Fruit fly (Drosophila melanogaster) whole organism, embryonic: ENCODE measurements around the gene Pfdn2.

Source experiments
- Bgb ChIP-seq: fragments of 200-800 bp; sonication (Bioruptor generic); IDR thresholded peaks from 2 replicates; pipeline ENCODE4 v1.3.6; 2022; ENCODE audit warnings: missing biosample characterization, missing genetic modification characterization; ENCODE audit not compliant: partially characterized antibody
- CG10209 ChIP-seq: fragments of 200-800 bp; sonication (Bioruptor generic); optimal IDR thresholded peaks from 3 replicates; lab custom pipeline; 2017; ENCODE audit warnings: missing biosample characterization, mild to moderate bottlenecking, missing genetic modification characterization, missing genetic modification reagents
- CG10959 ChIP-seq: fragments of 200-800 bp; sonication (Bioruptor generic); IDR thresholded peaks from 2 replicates; pipeline ENCODE4 v1.3.6; 2022; ENCODE audit warnings: missing biosample characterization, missing genetic modification characterization
- CG12299 ChIP-seq: fragments of 200-800 bp; sonication (Bioruptor generic); optimal IDR thresholded peaks from 2 replicates; lab custom pipeline; 2018; ENCODE audit warnings: missing biosample characterization, mild to moderate bottlenecking, missing genetic modification characterization
- CG13775 ChIP-seq: fragments of 200-800 bp; sonication (Bioruptor generic); optimal IDR thresholded peaks from 3 replicates; lab custom pipeline; 2017; ENCODE audit warnings: missing biosample characterization, mild to moderate bottlenecking, missing genetic modification characterization
- CG15479 ChIP-seq: fragments of 200-800 bp; sonication (Bioruptor generic); optimal IDR thresholded peaks from 3 replicates; lab custom pipeline; 2019; ENCODE audit warnings: missing biosample characterization, mild to moderate bottlenecking, missing genetic modification characterization, moderate library complexity
- CG16815 ChIP-seq: fragments of 200-800 bp; sonication (Bioruptor generic); optimal IDR thresholded peaks from 3 replicates; lab custom pipeline; 2017; ENCODE audit warnings: missing biosample characterization, mild to moderate bottlenecking, missing genetic modification characterization
- CG18599 ChIP-seq: fragments of 200-800 bp; sonication (Bioruptor generic); optimal IDR thresholded peaks from 3 replicates; lab custom pipeline; 2017; ENCODE audit warnings: missing biosample characterization, missing genetic modification characterization, mild to moderate bottlenecking, moderate library complexity, missing genetic modification reagents
- CG2875 ChIP-seq: fragments of 200-800 bp; sonication (Bioruptor generic); optimal IDR thresholded peaks from 2 replicates; lab custom pipeline; 2017; ENCODE audit warnings: missing biosample characterization, mild to moderate bottlenecking, missing genetic modification characterization, missing genetic modification reagents
- CG31388 ChIP-seq: fragments of 200-800 bp; sonication (Bioruptor generic); optimal IDR thresholded peaks from 2 replicates; lab custom pipeline; 2016; ENCODE audit warnings: missing biosample characterization, missing genetic modification characterization
- CG31441 ChIP-seq: fragments of 200-800 bp; sonication (Bioruptor generic); IDR thresholded peaks from 2 replicates; pipeline ENCODE4 v1.3.6; 2022; ENCODE audit warnings: missing biosample characterization, missing genetic modification characterization
- CG33213 ChIP-seq: fragments of 200-800 bp; sonication (Bioruptor generic); optimal IDR thresholded peaks from 3 replicates; lab custom pipeline; 2016; ENCODE audit warnings: missing biosample characterization, missing genetic modification characterization
- CG4820 ChIP-seq: fragments of 200-800 bp; sonication (Bioruptor generic); optimal IDR thresholded peaks from 3 replicates; lab custom pipeline; 2016; ENCODE audit warnings: missing biosample characterization, missing genetic modification characterization
- CG6683 ChIP-seq: fragments of 200-800 bp; sonication (Bioruptor generic); optimal IDR thresholded peaks from 2 replicates; lab custom pipeline; 2017; ENCODE audit warnings: missing biosample characterization, mild to moderate bottlenecking, missing genetic modification characterization, missing genetic modification reagents
- CG7745 ChIP-seq: fragments of 200-800 bp; sonication (Bioruptor generic); optimal IDR thresholded peaks from 2 replicates; lab custom pipeline; 2018; ENCODE audit warnings: missing biosample characterization, mild to moderate bottlenecking, missing genetic modification characterization, moderate library complexity
- CG7928 ChIP-seq: fragments of 200-800 bp; sonication (Bioruptor generic); optimal IDR thresholded peaks from 2 replicates; lab custom pipeline; 2017; ENCODE audit warnings: missing biosample characterization, mild to moderate bottlenecking, missing genetic modification characterization
- CG8359 ChIP-seq: fragments of 200-800 bp; sonication (Bioruptor generic); optimal IDR thresholded peaks from 2 replicates; lab custom pipeline; 2017; ENCODE audit warnings: missing biosample characterization, mild to moderate bottlenecking, missing genetic modification characterization, borderline replicate concordance
- Chrac-16 ChIP-seq: fragments of 200-800 bp; sonication (Bioruptor generic); optimal IDR thresholded peaks from 3 replicates; lab custom pipeline; 2016; ENCODE audit warnings: missing biosample characterization, missing genetic modification characterization
- CoRest ChIP-seq: fragments of 200-800 bp; sonication (Bioruptor generic); optimal IDR thresholded peaks from 3 replicates; lab custom pipeline; 2018; ENCODE audit warnings: missing biosample characterization, mild to moderate bottlenecking, missing genetic modification characterization, moderate library complexity
- Dad ChIP-seq: fragments of 200-800 bp; sonication (Bioruptor generic); optimal IDR thresholded peaks from 3 replicates; lab custom pipeline; 2016; ENCODE audit warnings: missing biosample characterization, missing genetic modification characterization
- Dref ChIP-seq: fragments of 200-800 bp; sonication (Bioruptor generic); IDR thresholded peaks from 2 replicates; pipeline ENCODE4 v1.3.6; 2022; ENCODE audit warnings: missing biosample characterization, missing genetic modification characterization
- E2f2 ChIP-seq: fragments of 200-800 bp; sonication (Bioruptor generic); IDR thresholded peaks from 2 replicates; pipeline ENCODE4 v1.3.6; 2022; ENCODE audit warnings: missing biosample characterization, missing genetic modification characterization
- Fer1 ChIP-seq: fragments of 200-800 bp; sonication (Bioruptor generic); optimal IDR thresholded peaks from 2 replicates; lab custom pipeline; 2017; ENCODE audit warnings: missing biosample characterization, mild to moderate bottlenecking, missing genetic modification characterization
- HLH4C ChIP-seq: fragments of 200-800 bp; sonication (Bioruptor generic); IDR thresholded peaks from 3 replicates; pipeline ENCODE4 v1.3.6; 2022; ENCODE audit warnings: missing biosample characterization, missing genetic modification characterization; ENCODE audit not compliant: partially characterized antibody
- Hmx ChIP-seq: fragments of 200-800 bp; sonication (Bioruptor generic); optimal IDR thresholded peaks from 2 replicates; lab custom pipeline; 2016; ENCODE audit warnings: missing biosample characterization, missing genetic modification characterization
- Hr39 ChIP-seq: fragments of >200 bp; optimal IDR thresholded peaks from 2 replicates; lab custom pipeline; 2017
- Med ChIP-seq: fragments of 200-800 bp; sonication (Bioruptor generic); peaks from one replicate; lab custom pipeline; 2016; ENCODE audit warnings: missing biosample characterization, missing genetic modification characterization, mild to moderate bottlenecking, inconsistent platforms, moderate library complexity
- NFAT ChIP-seq: fragments of 200-800 bp; sonication (Bioruptor generic); IDR thresholded peaks from 2 replicates; pipeline ENCODE4 v1.3.6; 2022; ENCODE audit warnings: missing biosample characterization, missing genetic modification characterization
- Sox100B ChIP-seq: fragments of 200-800 bp; sonication (Bioruptor generic); optimal IDR thresholded peaks from 3 replicates; lab custom pipeline; 2018; ENCODE audit warnings: missing biosample characterization, mild to moderate bottlenecking, missing genetic modification characterization
- Sox102F ChIP-seq: fragments of 200-800 bp; sonication (Bioruptor generic); optimal IDR thresholded peaks from 2 replicates; lab custom pipeline; 2018; ENCODE audit warnings: missing biosample characterization, mild to moderate bottlenecking, missing genetic modification characterization, moderate library complexity
- Vsx1 ChIP-seq: fragments of 200-800 bp; sonication (Bioruptor generic); optimal IDR thresholded peaks from 2 replicates; lab custom pipeline; 2017; ENCODE audit warnings: missing biosample characterization, mild to moderate bottlenecking, missing genetic modification characterization, missing genetic modification reagents
- amos ChIP-seq: fragments of 200-800 bp; sonication (Bioruptor generic); IDR thresholded peaks from 2 replicates; pipeline ENCODE4 v1.3.6; 2022; ENCODE audit warnings: missing biosample characterization, missing genetic modification characterization; ENCODE audit not compliant: partially characterized antibody
- ara ChIP-seq: fragments of 200-800 bp; sonication (Bioruptor generic); IDR thresholded peaks from 2 replicates; pipeline ENCODE4 v1.3.6; 2022; ENCODE audit warnings: missing biosample characterization, missing genetic modification characterization
- chinmo ChIP-seq: fragments of 200-800 bp; sonication (Bioruptor generic); IDR thresholded peaks from 4 replicates; pipeline ENCODE4 v1.3.6; 2022; ENCODE audit warnings: missing biosample characterization, missing genetic modification characterization; ENCODE audit not compliant: partially characterized antibody
- dan ChIP-seq: fragments of 200-800 bp; sonication (Bioruptor generic); IDR thresholded peaks from 2 replicates; pipeline ENCODE4 v1.3.6; 2022; ENCODE audit warnings: missing biosample characterization, missing genetic modification characterization
- dimm ChIP-seq: fragments of 200-800 bp; sonication (Bioruptor generic); IDR thresholded peaks from 2 replicates; pipeline ENCODE4 v1.3.6; 2022; ENCODE audit warnings: missing biosample characterization, missing genetic modification characterization
- disco-r ChIP-seq: fragments of 200-800 bp; sonication (Bioruptor generic); optimal IDR thresholded peaks from 2 replicates; lab custom pipeline; 2016; ENCODE audit warnings: missing biosample characterization, missing genetic modification characterization
- ewg ChIP-seq: fragments of 200-800 bp; sonication (Bioruptor generic); optimal IDR thresholded peaks from 3 replicates; lab custom pipeline; 2017; ENCODE audit warnings: mild to moderate bottlenecking, missing biosample characterization, missing genetic modification reagents, missing genetic modification characterization
- gsb ChIP-seq: fragments of 200-800 bp; sonication (Bioruptor generic); IDR thresholded peaks from 2 replicates; pipeline ENCODE4 v1.3.6; 2022; ENCODE audit warnings: missing biosample characterization, missing genetic modification characterization
- hb ChIP-seq: fragments of 200-800 bp; sonication (Bioruptor generic); IDR thresholded peaks from 3 replicates; pipeline ENCODE4 v1.3.6; 2022; ENCODE audit warnings: missing biosample characterization, missing genetic modification characterization; ENCODE audit not compliant: partially characterized antibody
- her ChIP-seq: fragments of 200-800 bp; sonication (Bioruptor generic); optimal IDR thresholded peaks from 2 replicates; lab custom pipeline; 2016; ENCODE audit warnings: missing biosample characterization, missing genetic modification characterization
- hth ChIP-seq: fragments of >200 bp; optimal IDR thresholded peaks from 2 replicates; lab custom pipeline; 2017; ENCODE audit warnings: inconsistent platforms
- jigr1 ChIP-seq: fragments of 200-800 bp; sonication (Bioruptor generic); IDR thresholded peaks from 3 replicates; pipeline ENCODE4 v1.3.6; 2022; ENCODE audit warnings: missing biosample characterization, missing genetic modification characterization
- lilli ChIP-seq: fragments of 200-800 bp; sonication (Bioruptor generic); optimal IDR thresholded peaks from 3 replicates; lab custom pipeline; 2016; ENCODE audit warnings: missing biosample characterization, missing genetic modification characterization
- otp ChIP-seq: fragments of 200-800 bp; sonication (Bioruptor generic); IDR thresholded peaks from 3 replicates; pipeline ENCODE4, ENCODE4 v1.3.6; 2022; ENCODE audit warnings: missing biosample characterization, missing genetic modification characterization
- pb ChIP-seq: fragments of 200-800 bp; sonication (Bioruptor generic); optimal IDR thresholded peaks from 3 replicates; lab custom pipeline; 2016; ENCODE audit warnings: missing biosample characterization, missing genetic modification characterization
- ranshi ChIP-seq: fragments of 200-800 bp; sonication (Bioruptor generic); IDR thresholded peaks from 2 replicates; pipeline ENCODE4 v1.3.6; 2022; ENCODE audit warnings: missing biosample characterization, missing genetic modification characterization
- sd ChIP-seq: fragments of 200-800 bp; sonication (Bioruptor generic); optimal IDR thresholded peaks from 3 replicates; lab custom pipeline; 2018; ENCODE audit warnings: missing biosample characterization, mild to moderate bottlenecking, missing genetic modification characterization, moderate library complexity
- slbo ChIP-seq: fragments of 200-800 bp; sonication (Bioruptor generic); IDR thresholded peaks from 2 replicates; pipeline ENCODE4 v1.3.6; 2022; ENCODE audit warnings: missing biosample characterization, missing genetic modification characterization
- zen ChIP-seq: fragments of 200-800 bp; sonication (Bioruptor generic); optimal IDR thresholded peaks from 3 replicates; lab custom pipeline; 2018; ENCODE audit warnings: missing biosample characterization, mild to moderate bottlenecking, missing genetic modification characterization, moderate library complexity
- zen2 ChIP-seq: fragments of 200-800 bp; sonication (Bioruptor generic); IDR thresholded peaks from 3 replicates; pipeline ENCODE4 v1.3.6; 2022; ENCODE audit warnings: missing biosample characterization, missing genetic modification characterization; ENCODE audit not compliant: partially characterized antibody

The Pfdn2 gene

dm6 chr3L:11070372-11070854 is 3.8 kb downstream of the Pfdn2 start, which contains the start of gene Mocs1 (continued):
- peak; percentile 75 for TF ChIP-seq Med
- no peak for TF ChIP-seq Hr39 (lab: Kevin White, UChicago)
- no peak for TF ChIP-seq Bgb (GFP tag; lab: Robert Waterston, UW)
- peak; percentile 6 for TF ChIP-seq CG18599
- no peak for TF ChIP-seq CG12299
- TF ChIP-seq Dad (GFP tag; lab: Kevin White, UChicago), result no peak
- no peak for TF ChIP-seq hth (lab: Kevin White, UChicago)
- peak; percentile 23; the same call in 1 of the 2 replicates for TF ChIP-seq NFAT
- no peak for TF ChIP-seq CG8359 (GFP tag; lab: Kevin White, UChicago)
- no peak for TF ChIP-seq Sox102F (GFP tag; lab: Kevin White, UChicago)
- TF ChIP-seq Hmx (GFP tag; lab: Kevin White, UChicago), result no peak
- no peak for TF ChIP-seq CG4820 (GFP tag; lab: Kevin White, UChicago)
- no peak for TF ChIP-seq disco-r
- no peak for TF ChIP-seq CG15479 (GFP tag; lab: Kevin White, UChicago)
- TF ChIP-seq slbo (GFP tag; lab: Robert Waterston, UW), result 0 out of 2 replicates have a peak, but pooled peaks have one; percentile 24
- TF ChIP-seq zen (tag; lab: Kevin White, UChicago), result no peak
- no peak for TF ChIP-seq sd (tag; lab: Kevin White, UChicago)
- TF ChIP-seq ranshi (GFP tag; lab: Robert Waterston, UW), result peak; percentile 19; the same call in 1 of the 2 replicates
- no peak for TF ChIP-seq dan (GFP tag; lab: Robert Waterston, UW)
- peak; percentile 88; the same call in 3 of the 4 replicates for TF ChIP-seq chinmo (GFP tag; lab: Robert Waterston, UW)
- TF ChIP-seq CG7745 (tag; lab: Kevin White, UChicago), result no peak
- TF ChIP-seq CG2875 (GFP tag; lab: Kevin White, UChicago), result no peak
- TF ChIP-seq CoRest (tag; lab: Kevin White, UChicago), result no peak
- no peak for TF ChIP-seq HLH4C (GFP tag; lab: Robert Waterston, UW)
- TF ChIP-seq CG31441, result no peak
- TF ChIP-seq CG10959 (GFP tag; lab: Robert Waterston, UW), result no peak
- TF ChIP-seq CG6683, result peak; percentile 2
- TF ChIP-seq jigr1, result no peak
- TF ChIP-seq her (GFP tag; lab: Kevin White, UChicago), result no peak
- TF ChIP-seq Chrac-16 (GFP tag; lab: Kevin White, UChicago), result no peak
- no peak for TF ChIP-seq ara (GFP tag; lab: Robert Waterston, UW)
- 0 out of 3 replicates have a peak, but pooled peaks have one; percentile 24 for TF ChIP-seq otp (GFP tag; lab: Robert Waterston, UW)
- TF ChIP-seq Fer1, result peak; percentile 41
- no peak for TF ChIP-seq ewg (GFP tag; lab: Kevin White, UChicago)
- no peak for TF ChIP-seq CG33213 (GFP tag; lab: Kevin White, UChicago)
- no peak for TF ChIP-seq pb (GFP tag; lab: Kevin White, UChicago)
- peak; percentile 37; the same call in 1 of the 2 replicates for TF ChIP-seq amos (GFP tag; lab: Robert Waterston, UW)
- TF ChIP-seq lilli (GFP tag; lab: Kevin White, UChicago), result no peak
- no peak for TF ChIP-seq CG31388 (GFP tag; lab: Kevin White, UChicago)
- no peak for TF ChIP-seq Sox100B (GFP tag; lab: Kevin White, UChicago)
- TF ChIP-seq zen2 (GFP tag; lab: Robert Waterston, UW), result no peak
- TF ChIP-seq CG10209 (GFP tag; lab: Kevin White, UChicago), result no peak
- no peak for TF ChIP-seq Dref (GFP tag; lab: Robert Waterston, UW)
- TF ChIP-seq Vsx1 (GFP tag; lab: Kevin White, UChicago), result no peak
- no peak for TF ChIP-seq CG13775 (GFP tag; lab: Kevin White, UChicago)
- TF ChIP-seq CG7928 (GFP tag; lab: Kevin White, UChicago), result no peak
- no peak for TF ChIP-seq gsb (GFP tag; lab: Robert Waterston, UW)
- no peak for TF ChIP-seq hb (GFP tag; lab: Robert Waterston, UW)
- no peak for TF ChIP-seq E2f2
- TF ChIP-seq dimm (GFP tag; lab: Robert Waterston, UW), result no peak
- TF ChIP-seq CG16815 (GFP tag; lab: Kevin White, UChicago), result no peak
